Fruit fly (Drosophila melanogaster) whole organism, embryonic: ENCODE results near the gene Hpd.

Source experiments
- Blimp-1 ChIP-seq: fragments of 200-800 bp; sonication (Bioruptor generic); optimal IDR thresholded peaks from 3 replicates; lab custom pipeline; 2018; ENCODE audit warnings: missing biosample characterization, missing genetic modification characterization, mild to moderate bottlenecking, moderate library complexity, missing genetic modification reagents
- CG10321 ChIP-seq: fragments of 200-800 bp; sonication (Bioruptor generic); IDR thresholded peaks from 2 replicates; pipeline ENCODE4 v1.3.6; 2022; ENCODE audit warnings: missing biosample characterization, missing genetic modification characterization
- CG10543 ChIP-seq: fragments of 200-800 bp; sonication (Bioruptor generic); optimal IDR thresholded peaks from 3 replicates; lab custom pipeline; 2017; ENCODE audit warnings: missing biosample characterization, mild to moderate bottlenecking, missing genetic modification characterization, moderate library complexity
- CG12769 ChIP-seq: fragments of 200-800 bp; sonication (Bioruptor generic); optimal IDR thresholded peaks from 2 replicates; lab custom pipeline; 2019; ENCODE audit warnings: missing biosample characterization, mild to moderate bottlenecking, missing genetic modification characterization, moderate library complexity
- CG14860 ChIP-seq: fragments of 200-800 bp; sonication (Bioruptor generic); IDR thresholded peaks from 3 replicates; pipeline ENCODE4 v1.3.6; 2022; ENCODE audit warnings: missing biosample characterization, missing genetic modification characterization; ENCODE audit not compliant: partially characterized antibody
- CG15073 ChIP-seq: fragments of 200-800 bp; sonication (Bioruptor generic); optimal IDR thresholded peaks from 2 replicates; lab custom pipeline; 2016; ENCODE audit warnings: missing biosample characterization, missing genetic modification characterization
- CG17802 ChIP-seq: fragments of 200-800 bp; sonication (Bioruptor generic); optimal IDR thresholded peaks from 2 replicates; lab custom pipeline; 2018; ENCODE audit warnings: missing biosample characterization, mild to moderate bottlenecking, missing genetic modification characterization, moderate library complexity
- CG2678 ChIP-seq: fragments of 200-800 bp; sonication (Bioruptor generic); optimal IDR thresholded peaks from 3 replicates; lab custom pipeline; 2019; ENCODE audit warnings: missing biosample characterization, mild to moderate bottlenecking, missing genetic modification characterization, moderate library complexity
- CG31388 ChIP-seq: fragments of 200-800 bp; sonication (Bioruptor generic); optimal IDR thresholded peaks from 2 replicates; lab custom pipeline; 2016; ENCODE audit warnings: missing biosample characterization, missing genetic modification characterization
- CG31441 ChIP-seq: fragments of 200-800 bp; sonication (Bioruptor generic); IDR thresholded peaks from 2 replicates; pipeline ENCODE4 v1.3.6; 2022; ENCODE audit warnings: missing biosample characterization, missing genetic modification characterization
- CG32532 ChIP-seq: fragments of 200-800 bp; sonication (Bioruptor generic); IDR thresholded peaks from 2 replicates; pipeline ENCODE4 v1.3.6; 2022; ENCODE audit warnings: missing biosample characterization, missing genetic modification characterization
- CG32767 ChIP-seq: fragments of 200-800 bp; sonication (Bioruptor generic); IDR thresholded peaks from 2 replicates; pipeline ENCODE4 v1.3.6; 2022; ENCODE audit warnings: missing biosample characterization, missing genetic modification characterization
- CG34224 ChIP-seq: fragments of 200-800 bp; sonication (Bioruptor generic); IDR thresholded peaks from 3 replicates; pipeline ENCODE4 v1.3.6; 2022; ENCODE audit warnings: missing biosample characterization, missing genetic modification characterization; ENCODE audit not compliant: partially characterized antibody
- CG34376 ChIP-seq: fragments of 200-800 bp; sonication (Bioruptor generic); optimal IDR thresholded peaks from 2 replicates; lab custom pipeline; 2018; ENCODE audit warnings: missing biosample characterization, mild to moderate bottlenecking, missing genetic modification characterization
- CG8388 ChIP-seq: fragments of 200-800 bp; sonication (Bioruptor generic); optimal IDR thresholded peaks from 2 replicates; lab custom pipeline; 2019; ENCODE audit warnings: missing biosample characterization, mild to moderate bottlenecking, missing genetic modification characterization, moderate library complexity
- CG8478 ChIP-seq: fragments of >200 bp; optimal IDR thresholded peaks from 2 replicates; lab custom pipeline; 2018
- CG8924 ChIP-seq: fragments of 200-800 bp; optimal IDR thresholded peaks from 3 replicates; lab custom pipeline; 2019; ENCODE audit warnings: missing biosample characterization, mild to moderate bottlenecking, missing genetic modification characterization, moderate library complexity
- CG9797 ChIP-seq: fragments of 200-800 bp; sonication (Bioruptor generic); optimal IDR thresholded peaks from 3 replicates; lab custom pipeline; 2018; ENCODE audit warnings: missing biosample characterization, mild to moderate bottlenecking, missing genetic modification characterization
- CTCF ChIP-seq: fragments of 200-800 bp; sonication (Bioruptor generic); optimal IDR thresholded peaks from 2 replicates; lab custom pipeline; 2017; ENCODE audit warnings: missing biosample characterization, mild to moderate bottlenecking, missing genetic modification characterization, moderate library complexity
- Chrac-16 ChIP-seq: fragments of 200-800 bp; sonication (Bioruptor generic); optimal IDR thresholded peaks from 3 replicates; lab custom pipeline; 2016; ENCODE audit warnings: missing biosample characterization, missing genetic modification characterization
- D19A ChIP-seq: fragments of 200-800 bp; optimal IDR thresholded peaks from 3 replicates; lab custom pipeline; 2019; ENCODE audit warnings: missing biosample characterization, mild to moderate bottlenecking, missing genetic modification characterization, moderate library complexity
- Dad ChIP-seq: fragments of 200-800 bp; sonication (Bioruptor generic); optimal IDR thresholded peaks from 3 replicates; lab custom pipeline; 2016; ENCODE audit warnings: missing biosample characterization, missing genetic modification characterization
- Deaf1 ChIP-seq: fragments of 200-800 bp; optimal IDR thresholded peaks from 3 replicates; lab custom pipeline; 2019; ENCODE audit warnings: missing biosample characterization, mild to moderate bottlenecking, missing genetic modification characterization, moderate library complexity
- Lpt ChIP-seq: fragments of >200 bp; optimal IDR thresholded peaks from 2 replicates; lab custom pipeline; 2018; ENCODE audit warnings: missing biosample characterization, missing genetic modification characterization
- MBD-R2 ChIP-seq: fragments of 200-800 bp; sonication (Bioruptor generic); IDR thresholded peaks from 2 replicates; pipeline ENCODE4 v1.3.6; 2022; ENCODE audit warnings: missing biosample characterization, missing genetic modification characterization
- Mes4 ChIP-seq: fragments of 200-800 bp; sonication (Bioruptor generic); optimal IDR thresholded peaks from 2 replicates; lab custom pipeline; 2016; ENCODE audit warnings: missing biosample characterization, missing genetic modification characterization
- Myb ChIP-seq: fragments of 200-800 bp; sonication (Bioruptor generic); optimal IDR thresholded peaks from 2 replicates; lab custom pipeline; 2016; ENCODE audit warnings: missing biosample characterization, missing genetic modification characterization
- Pdp1 ChIP-seq, 2 experiments: fragments of 200-800 bp; sonication (Bioruptor generic); optimal IDR thresholded peaks; 3 replicates each; lab custom pipeline; 2016; ENCODE audit warnings: missing biosample characterization in 2 of 2, missing genetic modification characterization in 2 of 2, mild to moderate bottlenecking in 1 of 2, moderate library complexity in 1 of 2
- TFAM ChIP-seq: fragments of 200-800 bp; sonication (Bioruptor generic); optimal IDR thresholded peaks from 2 replicates; lab custom pipeline; 2017; ENCODE audit warnings: missing biosample characterization, missing genetic modification characterization, inconsistent platforms
- ab ChIP-seq: fragments of 200-800 bp; sonication (Bioruptor generic); optimal IDR thresholded peaks from 2 replicates; lab custom pipeline; 2016; ENCODE audit warnings: missing biosample characterization, missing genetic modification characterization
- bab2 ChIP-seq: fragments of 200-800 bp; sonication (Bioruptor generic); optimal IDR thresholded peaks from 2 replicates; lab custom pipeline; 2016; ENCODE audit warnings: missing biosample characterization, missing genetic modification characterization
- dimm ChIP-seq: fragments of 200-800 bp; sonication (Bioruptor generic); IDR thresholded peaks from 2 replicates; pipeline ENCODE4 v1.3.6; 2022; ENCODE audit warnings: missing biosample characterization, missing genetic modification characterization
- exex ChIP-seq: fragments of 200-800 bp; sonication (Bioruptor generic); optimal IDR thresholded peaks from 4 replicates; lab custom pipeline; 2018; ENCODE audit warnings: missing biosample characterization, mild to moderate bottlenecking, missing genetic modification characterization, moderate library complexity
- grn ChIP-seq: fragments of 200-800 bp; sonication (Bioruptor generic); optimal IDR thresholded peaks from 3 replicates; lab custom pipeline; 2017; ENCODE audit warnings: missing biosample characterization, missing genetic modification characterization
- nmo ChIP-seq: fragments of 200-800 bp; sonication (Bioruptor generic); optimal IDR thresholded peaks from 2 replicates; lab custom pipeline; 2018; ENCODE audit warnings: missing biosample characterization, mild to moderate bottlenecking, missing genetic modification characterization, moderate library complexity
- sens-2 ChIP-seq: fragments of 200-800 bp; sonication (Bioruptor generic); IDR thresholded peaks from 2 replicates; pipeline ENCODE4 v1.3.6; 2022; ENCODE audit warnings: missing biosample characterization, missing genetic modification characterization
- seq ChIP-seq: fragments of 200-800 bp; sonication (Bioruptor generic); IDR thresholded peaks from 2 replicates; pipeline ENCODE4 v1.3.6; 2022; ENCODE audit warnings: missing biosample characterization, missing genetic modification characterization
- sr ChIP-seq: fragments of 200-800 bp; sonication (Bioruptor generic); IDR thresholded peaks from 3 replicates; pipeline ENCODE4 v1.3.6; 2022; ENCODE audit warnings: missing biosample characterization, missing genetic modification characterization
- sug ChIP-seq: fragments of 200-800 bp; optimal IDR thresholded peaks from 2 replicates; lab custom pipeline; 2019; ENCODE audit warnings: missing biosample characterization, mild to moderate bottlenecking, missing genetic modification characterization, moderate library complexity
- tup ChIP-seq: fragments of 200-800 bp; sonication (Bioruptor generic); optimal IDR thresholded peaks from 2 replicates; lab custom pipeline; 2016; ENCODE audit warnings: missing biosample characterization, mild to moderate bottlenecking, missing genetic modification characterization, moderate library complexity
- zen2 ChIP-seq: fragments of 200-800 bp; sonication (Bioruptor generic); IDR thresholded peaks from 3 replicates; pipeline ENCODE4 v1.3.6; 2022; ENCODE audit warnings: missing biosample characterization, missing genetic modification characterization; ENCODE audit not compliant: partially characterized antibody

Gene Hpd

DNA sequence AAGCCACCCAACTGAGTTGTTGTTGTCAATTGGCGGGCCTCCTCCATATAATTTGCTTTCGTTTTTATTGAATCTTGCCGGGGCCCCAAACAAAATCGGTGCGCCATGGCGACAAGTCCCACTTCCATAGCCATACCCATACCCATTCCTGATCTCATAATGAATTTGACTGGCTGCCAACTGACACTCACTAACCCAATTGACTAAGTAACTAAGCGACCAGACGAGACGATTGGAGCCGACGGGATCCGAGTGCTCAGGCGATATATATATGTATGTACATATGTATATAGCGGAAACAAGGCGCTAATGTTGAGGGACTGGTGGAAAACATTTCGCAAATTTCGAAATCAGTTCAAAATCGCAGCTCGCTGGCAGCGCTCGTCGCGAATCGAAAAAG lies 26.9 kb upstream of the Hpd start, which contains the start of gene Tdh:
TSS of gene Tdh (plus strand) at position 346 of the 400 bp plus-strand sequence.
- no peak for TF ChIP-seq sr (GFP tag; lab: Robert Waterston, UW)
- peak; percentile 57 for TF ChIP-seq Deaf1 (tag; lab: Kevin White, UChicago)
- TF ChIP-seq ab (GFP tag; lab: Kevin White, UChicago) = no peak
- no peak for TF ChIP-seq CG8478
- peak; percentile 74 for TF ChIP-seq CG12769 (tag; lab: Kevin White, UChicago)
- no peak for TF ChIP-seq CG14860 (GFP tag; lab: Robert Waterston, UW)
- TF ChIP-seq CG10543 = peak; percentile 39
- no peak for TF ChIP-seq MBD-R2 (GFP tag; lab: Robert Waterston, UW)
- no peak for TF ChIP-seq CG31441 (GFP tag; lab: Robert Waterston, UW)
- TF ChIP-seq CG8924 (tag; lab: Kevin White, UChicago) = no peak
- peak in 1 of 2 experiments; percentile 32 for TF ChIP-seq Pdp1 (GFP tag; optimal IDR thresholded peaks at IDR 0.05; lab: Kevin White, UChicago)

DNA sequence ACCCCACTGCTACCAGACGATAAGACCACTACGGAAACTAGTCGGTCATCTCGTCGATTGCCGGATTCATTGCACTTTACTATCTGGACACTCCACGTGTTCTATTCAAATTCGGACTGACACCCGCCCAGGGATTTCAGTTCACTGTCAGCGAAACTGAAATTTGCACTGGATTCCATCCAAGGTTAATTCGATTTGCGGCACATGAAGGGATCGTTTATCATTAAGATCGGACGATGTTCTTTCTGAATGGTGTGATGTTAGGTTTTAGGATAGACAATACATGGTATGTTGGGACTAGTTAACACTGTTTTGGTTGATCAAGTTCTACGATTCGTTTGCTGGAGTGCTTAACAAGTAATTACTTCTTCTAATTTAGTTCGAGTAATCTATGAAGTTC lies 26.3 kb upstream of the Hpd start, which contains the start of gene CG42764:
TSS of gene CG42764 (minus strand) at position 101 of the 400 bp plus-strand sequence.
- no peak for TF ChIP-seq Mes4 (GFP tag; lab: Kevin White, UChicago)

DNA sequence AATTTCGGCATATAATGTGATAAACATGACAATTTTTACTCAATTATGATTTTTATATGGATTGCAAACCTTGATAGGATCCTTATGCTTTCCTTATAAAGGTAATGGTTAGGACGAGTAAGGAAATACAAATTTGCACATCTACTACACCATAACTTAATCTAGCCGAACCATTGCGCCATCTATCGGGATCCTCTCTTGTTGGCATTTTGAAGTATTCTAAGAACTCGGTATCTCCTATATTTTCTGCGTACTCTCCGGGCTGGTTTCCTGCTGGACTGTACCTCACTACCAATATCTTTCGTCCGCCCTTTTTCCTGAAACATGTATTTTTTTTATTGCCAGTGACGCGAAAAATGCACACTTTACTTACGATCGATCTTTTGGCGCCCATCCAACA lies 25.0 kb upstream of the Hpd start, which contains the start of gene atk:
TSS of gene atk (minus strand) at position 186 of the 400 bp plus-strand sequence.
- TF ChIP-seq CG2678 (tag; lab: Kevin White, UChicago) (no peak), CTCF (GFP tag; lab: Kevin White, UChicago) (peak; percentile 65), bab2 (GFP tag; lab: Kevin White, UChicago) (no peak), seq (no peak), CG32532 (0 out of 2 replicates have a peak, but pooled peaks have one; percentile 1)

DNA sequence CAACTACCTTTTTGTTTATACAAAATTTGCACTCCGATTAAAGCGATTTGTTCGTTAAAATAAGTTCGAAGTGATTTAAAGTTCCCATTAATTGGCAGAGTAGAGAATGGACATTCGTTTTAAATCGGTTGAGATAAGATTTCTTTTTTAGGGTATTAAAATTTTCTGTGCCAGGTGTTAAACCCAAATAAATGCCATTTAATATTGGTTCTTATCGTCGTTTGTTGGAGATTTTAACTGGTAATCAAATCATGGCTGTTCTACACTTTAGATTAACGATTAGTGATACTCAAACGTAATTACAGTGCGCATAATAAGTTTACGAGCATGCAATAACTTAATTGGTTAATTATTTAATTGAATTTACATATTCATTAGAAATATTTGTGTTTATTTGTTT lies 22.7 kb upstream of the Hpd start:
- peak; percentile 37 for TF ChIP-seq D19A
- TF ChIP-seq grn (GFP tag; lab: Kevin White, UChicago) = peak; percentile 49
- TF ChIP-seq sens-2 (GFP tag; lab: Robert Waterston, UW) = 0 out of 2 replicates have a peak, but pooled peaks have one; percentile 20
- TF ChIP-seq Mes4 (GFP tag; lab: Kevin White, UChicago) = no peak
- TF ChIP-seq sug (tag; lab: Kevin White, UChicago) = peak; percentile 45
- TF ChIP-seq Lpt = no peak
- peak; percentile 25 for TF ChIP-seq CG34376 (GFP tag; lab: Kevin White, UChicago)
- peak; percentile 99 for TF ChIP-seq exex (tag; lab: Kevin White, UChicago)
- no peak for TF ChIP-seq nmo (GFP tag; lab: Kevin White, UChicago)
- TF ChIP-seq CG8388 (GFP tag; lab: Kevin White, UChicago) = peak; percentile 16

DNA sequence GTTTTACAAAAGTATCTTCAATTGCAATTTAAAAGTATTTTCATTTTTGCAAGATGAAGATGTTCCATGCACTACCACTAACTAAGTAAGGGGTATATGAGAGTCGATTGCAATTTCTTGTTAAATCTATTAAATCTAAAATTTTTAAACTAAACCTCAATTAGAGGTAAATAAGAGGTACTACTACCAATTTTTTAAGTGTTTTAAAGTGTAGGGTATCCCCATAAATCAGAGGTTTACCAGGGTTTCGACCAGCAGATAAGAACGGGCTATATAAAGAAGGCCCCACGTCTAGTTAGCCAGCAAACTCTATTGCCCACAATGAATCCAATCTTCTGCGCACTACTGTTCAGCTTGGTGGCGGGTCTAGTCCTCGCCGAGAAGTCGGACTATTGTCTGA lies 20.7 kb upstream of the Hpd start, which contains the start of gene mag:
TSS of gene mag (plus strand) at position 301 of the 400 bp plus-strand sequence.
- TF ChIP-seq CG31388 (GFP tag; lab: Kevin White, UChicago) (no peak), dimm (GFP tag; lab: Robert Waterston, UW) (no peak), CG17802 (tag; lab: Kevin White, UChicago) (no peak)
- TF ChIP-seq, all 482 proteins: peak for 0

DNA sequence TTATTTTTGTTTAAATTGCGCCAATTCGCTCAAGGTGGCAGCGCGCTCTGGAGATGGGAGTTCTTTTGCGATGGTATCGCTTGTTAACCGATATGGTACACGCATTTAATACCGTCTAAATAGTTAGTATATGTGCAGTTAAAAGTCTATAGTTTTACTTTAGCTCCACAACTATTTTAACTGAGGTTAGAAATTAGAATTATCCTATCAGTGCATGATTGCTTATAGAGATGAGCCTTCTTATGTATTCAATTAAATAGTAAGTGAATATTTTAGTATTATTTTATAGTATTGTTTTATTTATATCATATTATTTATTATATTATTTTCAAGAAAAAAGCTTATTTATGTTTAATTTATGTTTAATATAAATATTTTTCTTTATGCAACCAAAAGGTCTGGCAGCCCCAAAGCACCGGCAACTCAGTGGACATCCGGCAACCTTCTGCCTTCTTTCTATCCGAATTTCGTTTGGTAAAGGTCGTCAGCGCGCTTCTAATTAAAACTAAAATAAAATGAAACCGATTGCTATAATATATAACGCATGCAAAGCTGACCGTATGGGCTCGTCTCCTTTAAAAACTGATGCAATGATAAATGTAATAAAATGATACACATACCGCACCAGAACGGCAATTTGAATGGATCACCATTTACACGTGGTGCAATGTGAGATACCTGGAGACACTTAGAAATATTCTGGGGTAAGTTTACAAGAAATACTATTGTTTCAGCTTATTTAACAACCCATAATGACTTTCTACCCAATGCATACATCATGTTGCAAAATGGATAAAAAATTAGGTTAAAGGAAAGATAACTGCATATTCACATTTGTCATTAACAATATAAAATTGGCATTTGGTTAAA lies 13.4 kb upstream of the Hpd start, which contains the start of gene CG5199:
TSS of gene CG5199 (minus strand) at position 52 of the 870 bp plus-strand sequence.
- TF ChIP-seq Chrac-16 (GFP tag; lab: Kevin White, UChicago) = peak; percentile 72
- peak; percentile 52; the same call in 1 of the 3 replicates for TF ChIP-seq zen2 (GFP tag; lab: Robert Waterston, UW)
- peak; percentile 12 for TF ChIP-seq CG15073 (GFP tag; lab: Kevin White, UChicago)
- TF ChIP-seq CG34224 = peak; percentile 74
- TF ChIP-seq TFAM (GFP tag; lab: Kevin White, UChicago) = no peak
- no peak for TF ChIP-seq CG10321 (GFP tag; lab: Robert Waterston, UW)
- TF ChIP-seq CG9797 (GFP tag; lab: Kevin White, UChicago) = peak; percentile 35
- TF ChIP-seq Myb (GFP tag; lab: Kevin White, UChicago) = peak; percentile 25
- peak; percentile 61 for TF ChIP-seq Blimp-1
- no peak for TF ChIP-seq Dad (GFP tag; lab: Kevin White, UChicago)
- TF ChIP-seq tup (GFP tag; lab: Kevin White, UChicago) = peak; percentile 7
- peak; percentile 49; the same call in 1 of the 2 replicates for TF ChIP-seq CG32767 (GFP tag; lab: Robert Waterston, UW)
